Worm (Caenorhabditis elegans): ENCODE results near the gene ZK673.4.

DNA sequence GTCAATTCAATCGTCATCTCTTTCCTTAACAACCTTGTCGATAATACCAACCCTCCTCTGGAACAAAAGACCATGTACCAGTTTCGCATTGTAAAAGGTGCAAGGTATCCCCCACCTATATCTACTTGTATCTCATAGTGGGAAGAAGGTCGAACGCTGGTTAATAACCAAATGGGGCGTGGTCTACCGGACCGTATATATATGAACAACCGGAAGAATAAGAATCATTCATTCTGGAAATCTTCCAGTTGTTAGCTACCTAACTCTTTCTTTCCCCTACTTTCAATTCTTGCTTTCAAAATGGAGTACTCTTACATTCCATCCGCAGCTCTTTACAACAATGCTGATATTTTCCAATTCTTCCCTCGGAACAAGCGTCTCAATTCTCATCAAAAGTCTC is 8.5 kb downstream of the ZK673.4 start, which contains the start of gene ZK673.5:
- TF ChIP-seq unc-39 (tag; optimal IDR thresholded peaks at IDR 0.05) = no peak
- no peak for TF ChIP-seq nhr-10 (tag; optimal IDR thresholded peaks at IDR 0.05)
- TF ChIP-seq ama-1 (optimal IDR thresholded peaks at IDR 0.05) = no peak
- no peak for TF ChIP-seq nhr-23 (tag; optimal IDR thresholded peaks at IDR 0.05)
- no peak for TF ChIP-seq zag-1 (tag; optimal IDR thresholded peaks at IDR 0.05)
- no peak for TF ChIP-seq lin-39 (tag; optimal IDR thresholded peaks at IDR 0.05)
- TF ChIP-seq nhr-237 (tag; optimal IDR thresholded peaks at IDR 0.05) = no peak
- no peak for TF ChIP-seq ceh-82 (tag; optimal IDR thresholded peaks at IDR 0.05)
- no peak for TF ChIP-seq unc-62 (GFP tag; optimal IDR thresholded peaks at IDR 0.05)
